Worm (Caenorhabditis elegans) whole organism, mixed stage, embryonic: ENCODE measurements around the gene wrt-4.

Experiments used
- M03D4.4 ChIP-seq: sonication (generic microtip); optimal IDR thresholded peaks from 2 replicates; lab custom pipeline; 2017; ENCODE audit warnings: mild to moderate bottlenecking, missing genetic modification characterization, missing compliant biosample characterization
- bed-3 ChIP-seq: fragments of 200-800 bp; sonication (Bioruptor generic); optimal IDR thresholded peaks from 3 replicates; lab custom pipeline; 2018; ENCODE audit warnings: mild to moderate bottlenecking, missing genetic modification characterization, moderate library complexity, missing compliant biosample characterization
- blmp-1 ChIP-seq: fragments of 150-350 bp; optimal IDR thresholded peaks from 2 replicates; lab custom pipeline; 2014; ENCODE audit warnings: missing biosample characterization, missing genetic modification characterization
- ceh-39 ChIP-seq: fragments of 150-350 bp; optimal IDR thresholded peaks from 2 replicates; lab custom pipeline; 2014; ENCODE audit warnings: missing biosample characterization, missing genetic modification characterization
- ceh-43 ChIP-seq: fragments of 200-800 bp; sonication (Bioruptor generic); optimal IDR thresholded peaks from 2 replicates; lab custom pipeline; 2018; ENCODE audit warnings: mild to moderate bottlenecking, missing genetic modification characterization, moderate library complexity, missing compliant biosample characterization
- ceh-83 ChIP-seq: fragments of 200-800 bp; sonication (Bioruptor generic); optimal IDR thresholded peaks from 2 replicates; lab custom pipeline; 2018; ENCODE audit warnings: mild to moderate bottlenecking, missing genetic modification characterization, missing compliant biosample characterization
- ces-1 ChIP-seq: fragments of 150-350 bp; optimal IDR thresholded peaks from 2 replicates; lab custom pipeline; 2014; ENCODE audit warnings: missing biosample characterization, missing genetic modification reagents, missing genetic modification characterization
- cnd-1 ChIP-seq: fragments of 200-800 bp; sonication (Bioruptor generic); optimal IDR thresholded peaks from 2 replicates; lab custom pipeline; 2018; ENCODE audit warnings: mild to moderate bottlenecking, missing genetic modification characterization, missing compliant biosample characterization
- drap-1 ChIP-seq: fragments of 200-800 bp; sonication (Bioruptor generic); optimal IDR thresholded peaks from 3 replicates; lab custom pipeline; 2018; ENCODE audit warnings: mild to moderate bottlenecking, missing genetic modification characterization, missing compliant biosample characterization
- elt-1 ChIP-seq: sonication (generic microtip); optimal IDR thresholded peaks from 2 replicates; lab custom pipeline; 2017; ENCODE audit warnings: missing genetic modification characterization, mild to moderate bottlenecking, missing compliant biosample characterization, antibody characterized with exemption, moderate library complexity, borderline replicate concordance; ENCODE audit not compliant: insufficient read depth
- flh-1 ChIP-seq: fragments of 200-800 bp; sonication (Bioruptor generic); optimal IDR thresholded peaks from 2 replicates; lab custom pipeline; 2018; ENCODE audit warnings: mild to moderate bottlenecking, missing genetic modification characterization, moderate library complexity, missing compliant biosample characterization
- ham-2 ChIP-seq: fragments of 200-800 bp; sonication (Bioruptor generic); optimal IDR thresholded peaks from 2 replicates; lab custom pipeline; 2018; ENCODE audit warnings: mild to moderate bottlenecking, missing genetic modification characterization, missing compliant biosample characterization
- hlh-1 ChIP-seq: fragments of 150-350 bp; optimal IDR thresholded peaks from 2 replicates; lab custom pipeline; 2014; ENCODE audit warnings: missing biosample characterization, missing genetic modification reagents, missing genetic modification characterization
- lin-13 ChIP-seq: fragments of 150-350 bp; optimal IDR thresholded peaks from 2 replicates; lab custom pipeline; 2014; ENCODE audit warnings: missing biosample characterization, missing genetic modification characterization
- lin-32 ChIP-seq: fragments of 200-800 bp; sonication (Bioruptor generic); optimal IDR thresholded peaks from 2 replicates; lab custom pipeline; 2018; ENCODE audit warnings: mild to moderate bottlenecking, missing genetic modification characterization, missing compliant biosample characterization
- lsy-2 ChIP-seq: fragments of 150-350 bp; optimal IDR thresholded peaks from 2 replicates; lab custom pipeline; 2014; ENCODE audit warnings: missing biosample characterization, missing genetic modification characterization
- mab-5 ChIP-seq: fragments of 150-350 bp; optimal IDR thresholded peaks from 2 replicates; lab custom pipeline; 2014; ENCODE audit warnings: missing biosample characterization, missing genetic modification characterization
- mep-1 ChIP-seq: fragments of 150-350 bp; optimal IDR thresholded peaks from 2 replicates; lab custom pipeline; 2017; ENCODE audit warnings: missing biosample characterization, missing genetic modification reagents, missing genetic modification characterization, inconsistent platforms
- nhr-12 ChIP-seq: fragments of 150-350 bp; optimal IDR thresholded peaks from 2 replicates; lab custom pipeline; 2014; ENCODE audit warnings: missing biosample characterization, missing genetic modification characterization
- nhr-2 ChIP-seq: fragments of 150-350 bp; optimal IDR thresholded peaks from 2 replicates; lab custom pipeline; 2014; ENCODE audit warnings: missing biosample characterization, missing genetic modification characterization
- nhr-237 ChIP-seq: fragments of 150-350 bp; optimal IDR thresholded peaks from 2 replicates; lab custom pipeline; 2014; ENCODE audit warnings: missing biosample characterization, missing genetic modification characterization
- nhr-76 ChIP-seq: sonication (generic microtip); optimal IDR thresholded peaks from 2 replicates; lab custom pipeline; 2017; ENCODE audit warnings: missing biosample characterization, missing genetic modification characterization
- pha-4 ChIP-seq: fragments of 150-350 bp; optimal IDR thresholded peaks from 2 replicates; lab custom pipeline; 2018; ENCODE audit warnings: missing biosample characterization, missing genetic modification reagents, missing genetic modification characterization
- sem-2 ChIP-seq: fragments of 200-800 bp; sonication (Bioruptor generic); optimal IDR thresholded peaks from 2 replicates; lab custom pipeline; 2018; ENCODE audit warnings: mild to moderate bottlenecking, missing genetic modification characterization, missing compliant biosample characterization
- snpc-4 ChIP-seq: fragments of 150-350 bp; optimal IDR thresholded peaks from 2 replicates; lab custom pipeline; 2014; ENCODE audit warnings: missing biosample characterization, missing genetic modification characterization
- sptf-1 ChIP-seq: sonication (generic microtip); optimal IDR thresholded peaks from 2 replicates; lab custom pipeline; 2017; ENCODE audit warnings: mild to moderate bottlenecking, missing genetic modification characterization, moderate library complexity, missing compliant biosample characterization
- tbx-8 ChIP-seq: fragments of 200-800 bp; sonication (Bioruptor generic); optimal IDR thresholded peaks from 2 replicates; lab custom pipeline; 2018; ENCODE audit warnings: mild to moderate bottlenecking, missing genetic modification characterization, moderate library complexity, missing compliant biosample characterization
- unc-120 ChIP-seq: sonication (generic microtip); optimal IDR thresholded peaks from 2 replicates; lab custom pipeline; 2017; ENCODE audit warnings: missing genetic modification characterization, missing compliant biosample characterization; ENCODE audit not compliant: poor library complexity, severe bottlenecking
- unc-39 ChIP-seq: fragments of 150-350 bp; optimal IDR thresholded peaks from 2 replicates; lab custom pipeline; 2014; ENCODE audit warnings: missing biosample characterization, missing genetic modification characterization
- unc-62 ChIP-seq: fragments of 150-350 bp; optimal IDR thresholded peaks from 2 replicates; lab custom pipeline; 2014; ENCODE audit warnings: missing biosample characterization, missing genetic modification reagents, missing genetic modification characterization
- zip-8 ChIP-seq: fragments of 150-350 bp; optimal IDR thresholded peaks from 2 replicates; lab custom pipeline; 2014; ENCODE audit warnings: missing biosample characterization, missing genetic modification characterization
- ztf-11 ChIP-seq: fragments of 150-350 bp; optimal IDR thresholded peaks from 2 replicates; lab custom pipeline; 2014; ENCODE audit warnings: missing biosample characterization, missing genetic modification characterization

Gene wrt-4

DNA sequence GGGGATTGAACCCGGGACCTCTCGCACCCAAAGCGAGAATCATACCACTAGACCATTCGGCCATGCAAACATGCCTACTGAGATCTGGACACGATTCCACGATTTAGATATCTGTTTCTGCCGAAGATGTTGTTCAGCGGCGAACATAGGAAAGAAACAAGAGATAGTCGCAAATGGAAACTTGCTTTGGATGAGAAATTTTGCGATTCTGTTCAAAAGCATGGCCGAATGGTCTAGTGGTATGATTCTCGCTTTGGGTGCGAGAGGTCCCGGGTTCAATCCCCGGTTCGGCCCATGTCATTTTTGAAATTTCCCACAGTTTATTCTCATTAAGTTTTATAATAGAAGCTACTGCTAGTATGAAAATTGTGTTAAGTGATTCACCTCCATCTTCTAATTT is 39.6 kb upstream of the wrt-4 start:
- TF ChIP-seq bed-3 (no peak), blmp-1 (tag; lab: Kevin White, UChicago) (no peak), mab-5 (tag; lab: Kevin White, UChicago) (no peak), zip-8 (tag; lab: Kevin White, UChicago) (no peak), unc-120 (tag; lab: Kevin White, UChicago) (no peak), nhr-12 (tag; lab: Kevin White, UChicago) (no peak), lin-13 (tag; lab: Kevin White, UChicago) (no peak), sptf-1 (tag; lab: Kevin White, UChicago) (no peak), elt-1 (tag; lab: Kevin White, UChicago) (no peak), tbx-8 (no peak), cnd-1 (no peak), unc-62 (no peak), nhr-76 (tag; lab: Kevin White, UChicago) (no peak), pha-4 (no peak), snpc-4 (no peak), lin-32 (GFP tag; lab: Kevin White, UChicago) (no peak), ceh-39 (tag; lab: Kevin White, UChicago) (no peak), mep-1 (tag; lab: Kevin White, UChicago) (no peak), sem-2 (no peak), M03D4.4 (tag; lab: Kevin White, UChicago) (no peak)

DNA sequence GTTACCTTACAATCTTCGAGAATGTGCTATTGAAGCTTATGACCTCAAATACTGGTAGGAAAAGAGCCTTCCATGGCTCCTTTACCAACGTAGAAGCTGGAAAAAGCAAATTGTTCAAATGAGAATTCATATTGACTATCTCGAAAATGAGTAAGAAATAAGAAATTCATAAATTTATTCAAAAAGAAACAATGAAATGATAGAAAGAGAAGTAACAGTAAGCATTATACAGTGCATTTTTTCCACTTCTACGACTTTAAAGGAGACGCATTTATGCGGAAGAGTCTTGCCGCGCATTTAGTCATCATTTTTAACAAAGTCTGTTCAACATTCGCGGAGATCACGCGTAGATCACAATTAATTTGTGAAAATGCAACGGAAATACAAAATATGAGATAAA is 37.9 kb upstream of the wrt-4 start, which contains the start of gene Y7A5A.10:
Gene Y7A5A.10 (minus strand): TSS at position 101 of the 400 bp plus-strand sequence.
- TF ChIP-seq ces-1 (GFP tag; lab: Kevin White, UChicago) (no peak), ceh-83 (GFP tag; lab: Kevin White, UChicago) (no peak)

DNA sequence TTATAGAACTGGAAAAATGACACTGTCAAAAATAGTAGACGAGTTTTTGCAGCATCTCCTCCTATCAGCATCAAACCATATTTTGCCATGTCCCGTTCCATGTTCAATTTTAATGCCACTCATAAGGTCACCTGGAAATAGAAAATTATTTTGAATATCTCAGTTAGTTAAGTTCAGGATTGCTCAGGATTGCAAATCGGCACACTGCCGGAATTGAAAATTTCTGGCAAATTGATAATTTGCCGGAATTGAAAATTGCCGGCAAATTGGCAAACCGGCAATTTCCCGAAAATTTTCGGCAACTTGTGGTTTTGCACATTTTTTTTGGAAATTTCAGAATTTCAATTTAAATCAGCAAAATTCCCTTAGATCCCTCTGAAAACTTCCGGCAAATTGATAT is 29.7 kb upstream of the wrt-4 start, which contains the start of gene Y7A5A.5:
Gene Y7A5A.5 (minus strand): TSS at position 101 of the 400 bp plus-strand sequence.
- no peak for TF ChIP-seq nhr-2 (tag; lab: Kevin White, UChicago)
- no peak for TF ChIP-seq zip-8 (tag; lab: Kevin White, UChicago)
- no peak for TF ChIP-seq bed-3
- no peak for TF ChIP-seq ceh-83 (GFP tag; lab: Kevin White, UChicago)

DNA sequence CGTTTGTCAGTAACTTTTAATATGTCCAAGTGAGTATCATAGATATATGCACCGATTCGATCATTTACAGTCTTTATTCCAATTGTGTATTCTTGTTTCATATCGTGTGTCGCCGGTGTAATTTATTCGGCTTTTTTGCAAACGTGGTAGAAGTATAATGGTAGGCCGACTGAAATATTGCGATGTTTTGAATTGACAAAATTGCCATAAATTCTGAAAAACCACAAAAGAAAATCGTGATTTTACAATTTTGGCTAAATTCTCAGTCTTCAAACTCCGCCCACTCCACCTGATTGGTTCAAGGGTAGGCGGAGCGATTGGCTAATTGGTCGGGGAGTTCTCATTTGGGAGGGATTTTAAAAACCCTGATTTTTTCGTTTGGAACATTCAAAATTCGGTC is 27.5 kb upstream of the wrt-4 start, which contains the start of gene Y7A5A.3:
Gene Y7A5A.3 (minus strand): TSS at position 101 of the 400 bp plus-strand sequence.
- TF ChIP-seq nhr-76 (tag; lab: Kevin White, UChicago), result no peak
- no peak for TF ChIP-seq sptf-1 (tag; lab: Kevin White, UChicago)
- TF ChIP-seq snpc-4, result no peak
- TF ChIP-seq ham-2 (GFP tag; lab: Kevin White, UChicago), result no peak
- no peak for TF ChIP-seq lin-32 (GFP tag; lab: Kevin White, UChicago)

DNA sequence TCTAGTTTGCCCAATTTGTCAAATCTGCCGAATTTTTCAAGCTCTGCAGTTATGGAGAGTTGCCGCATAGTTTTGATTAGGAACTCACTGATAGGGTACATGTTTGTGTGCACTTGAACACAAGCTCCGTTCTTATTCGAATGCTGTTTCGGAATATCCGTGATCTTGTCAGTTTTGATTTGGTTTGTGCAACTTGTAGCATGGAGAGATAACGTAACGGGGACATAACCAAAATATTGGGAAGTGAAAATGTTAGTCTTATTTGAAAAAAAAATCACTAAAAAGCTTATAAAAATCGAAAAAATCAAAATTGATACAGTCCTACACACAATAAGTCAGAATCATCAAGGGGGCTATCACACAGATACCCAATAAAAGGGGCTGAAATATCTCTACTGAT is 25.0 kb upstream of the wrt-4 start, which contains the start of gene Y7A5A.24:
Gene Y7A5A.24 (minus strand): TSS at position 101 of the 400 bp plus-strand sequence.
- TF ChIP-seq unc-39 (no peak), ztf-11 (tag; lab: Kevin White, UChicago) (no peak), nhr-76 (tag; lab: Kevin White, UChicago) (no peak), ces-1 (GFP tag; lab: Kevin White, UChicago) (no peak), M03D4.4 (tag; lab: Kevin White, UChicago) (no peak), zip-8 (tag; lab: Kevin White, UChicago) (no peak), ceh-43 (no peak), ceh-39 (tag; lab: Kevin White, UChicago) (no peak), hlh-1 (tag; lab: Kevin White, UChicago) (no peak), sem-2 (no peak), nhr-12 (tag; lab: Kevin White, UChicago) (no peak), cnd-1 (no peak)
- TF ChIP-seq, all 35 proteins: peak for 0

DNA sequence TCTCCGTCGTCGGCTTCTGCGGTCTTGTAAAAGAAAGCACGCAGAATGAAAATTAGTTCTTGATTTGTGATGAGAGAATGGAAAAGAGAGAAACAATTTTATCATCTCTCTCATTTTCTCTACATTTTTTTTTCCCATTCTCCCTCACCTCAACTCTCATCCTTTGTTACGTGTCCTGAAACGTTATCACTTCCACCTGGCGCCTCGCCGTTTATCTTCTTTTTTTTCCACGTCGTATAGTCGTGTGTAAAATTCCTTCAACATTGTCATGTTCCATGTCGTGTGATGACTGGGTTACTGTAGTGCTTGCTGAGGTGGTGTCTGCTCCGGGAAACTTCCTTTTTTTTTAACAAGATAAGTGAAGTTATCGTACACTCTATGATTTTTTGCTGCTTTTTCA is 22.4 kb upstream of the wrt-4 start:
- no peak for TF ChIP-seq snpc-4
- no peak for TF ChIP-seq drap-1 (GFP tag; lab: Kevin White, UChicago)
- TF ChIP-seq sptf-1 (tag; lab: Kevin White, UChicago), result no peak
- TF ChIP-seq unc-39, result no peak
- TF ChIP-seq nhr-2 (tag; lab: Kevin White, UChicago), result no peak
- TF ChIP-seq nhr-237 (tag; lab: Kevin White, UChicago), result no peak
- TF ChIP-seq mep-1 (tag; lab: Kevin White, UChicago), result no peak
- TF ChIP-seq zip-8 (tag; lab: Kevin White, UChicago), result no peak
- no peak for TF ChIP-seq ham-2 (GFP tag; lab: Kevin White, UChicago)
- TF ChIP-seq sem-2, result no peak
- no peak for TF ChIP-seq flh-1 (GFP tag; lab: Kevin White, UChicago)
- no peak for TF ChIP-seq lsy-2
- TF ChIP-seq elt-1 (tag; lab: Kevin White, UChicago), result no peak
- no peak for TF ChIP-seq unc-120 (tag; lab: Kevin White, UChicago)
- TF ChIP-seq ceh-83 (GFP tag; lab: Kevin White, UChicago), result no peak
- TF ChIP-seq, all 35 proteins: peak for 0
